Worm (Caenorhabditis elegans) whole organism, mixed stage, embryonic: ENCODE results near the gene rpl-22.
A peak's percentile ranks its signal among the peaks of the same experiment; 100 is the strongest.

Source experiments
- M03D4.4 ChIP-seq: sonication (generic microtip); optimal IDR thresholded peaks from 2 replicates; lab custom pipeline; 2017; ENCODE audit warnings: mild to moderate bottlenecking, missing genetic modification characterization, missing compliant biosample characterization
- bed-3 ChIP-seq: fragments of 200-800 bp; sonication (Bioruptor generic); optimal IDR thresholded peaks from 3 replicates; lab custom pipeline; 2018; ENCODE audit warnings: mild to moderate bottlenecking, missing genetic modification characterization, moderate library complexity, missing compliant biosample characterization
- blmp-1 ChIP-seq: fragments of 150-350 bp; optimal IDR thresholded peaks from 2 replicates; lab custom pipeline; 2014; ENCODE audit warnings: missing biosample characterization, missing genetic modification characterization
- ceh-39 ChIP-seq: fragments of 150-350 bp; optimal IDR thresholded peaks from 2 replicates; lab custom pipeline; 2014; ENCODE audit warnings: missing biosample characterization, missing genetic modification characterization
- ceh-43 ChIP-seq: fragments of 200-800 bp; sonication (Bioruptor generic); optimal IDR thresholded peaks from 2 replicates; lab custom pipeline; 2018; ENCODE audit warnings: mild to moderate bottlenecking, missing genetic modification characterization, moderate library complexity, missing compliant biosample characterization
- ceh-83 ChIP-seq: fragments of 200-800 bp; sonication (Bioruptor generic); optimal IDR thresholded peaks from 2 replicates; lab custom pipeline; 2018; ENCODE audit warnings: mild to moderate bottlenecking, missing genetic modification characterization, missing compliant biosample characterization
- ces-1 ChIP-seq: fragments of 150-350 bp; optimal IDR thresholded peaks from 2 replicates; lab custom pipeline; 2014; ENCODE audit warnings: missing biosample characterization, missing genetic modification reagents, missing genetic modification characterization
- cnd-1 ChIP-seq: fragments of 200-800 bp; sonication (Bioruptor generic); optimal IDR thresholded peaks from 2 replicates; lab custom pipeline; 2018; ENCODE audit warnings: mild to moderate bottlenecking, missing genetic modification characterization, missing compliant biosample characterization
- drap-1 ChIP-seq: fragments of 200-800 bp; sonication (Bioruptor generic); optimal IDR thresholded peaks from 3 replicates; lab custom pipeline; 2018; ENCODE audit warnings: mild to moderate bottlenecking, missing genetic modification characterization, missing compliant biosample characterization
- elt-1 ChIP-seq: sonication (generic microtip); optimal IDR thresholded peaks from 2 replicates; lab custom pipeline; 2017; ENCODE audit warnings: missing genetic modification characterization, mild to moderate bottlenecking, missing compliant biosample characterization, antibody characterized with exemption, moderate library complexity, borderline replicate concordance; ENCODE audit not compliant: insufficient read depth
- elt-3 ChIP-seq: fragments of 150-350 bp; optimal IDR thresholded peaks from 2 replicates; lab custom pipeline; 2014; ENCODE audit warnings: missing biosample characterization, missing genetic modification characterization
- flh-1 ChIP-seq: fragments of 200-800 bp; sonication (Bioruptor generic); optimal IDR thresholded peaks from 2 replicates; lab custom pipeline; 2018; ENCODE audit warnings: mild to moderate bottlenecking, missing genetic modification characterization, moderate library complexity, missing compliant biosample characterization
- ham-2 ChIP-seq: fragments of 200-800 bp; sonication (Bioruptor generic); optimal IDR thresholded peaks from 2 replicates; lab custom pipeline; 2018; ENCODE audit warnings: mild to moderate bottlenecking, missing genetic modification characterization, missing compliant biosample characterization
- hlh-1 ChIP-seq: fragments of 150-350 bp; optimal IDR thresholded peaks from 2 replicates; lab custom pipeline; 2014; ENCODE audit warnings: missing biosample characterization, missing genetic modification reagents, missing genetic modification characterization
- lin-13 ChIP-seq: fragments of 150-350 bp; optimal IDR thresholded peaks from 2 replicates; lab custom pipeline; 2014; ENCODE audit warnings: missing biosample characterization, missing genetic modification characterization
- lin-32 ChIP-seq: fragments of 200-800 bp; sonication (Bioruptor generic); optimal IDR thresholded peaks from 2 replicates; lab custom pipeline; 2018; ENCODE audit warnings: mild to moderate bottlenecking, missing genetic modification characterization, missing compliant biosample characterization
- lsy-2 ChIP-seq: fragments of 150-350 bp; optimal IDR thresholded peaks from 2 replicates; lab custom pipeline; 2014; ENCODE audit warnings: missing biosample characterization, missing genetic modification characterization
- mab-5 ChIP-seq: fragments of 150-350 bp; optimal IDR thresholded peaks from 2 replicates; lab custom pipeline; 2014; ENCODE audit warnings: missing biosample characterization, missing genetic modification characterization
- mep-1 ChIP-seq: fragments of 150-350 bp; optimal IDR thresholded peaks from 2 replicates; lab custom pipeline; 2017; ENCODE audit warnings: missing biosample characterization, missing genetic modification reagents, missing genetic modification characterization, inconsistent platforms
- mls-2 ChIP-seq: sonication (generic microtip); optimal IDR thresholded peaks from 2 replicates; lab custom pipeline; 2016; ENCODE audit warnings: mild to moderate bottlenecking, missing genetic modification characterization, moderate library complexity, missing compliant biosample characterization
- nhr-12 ChIP-seq: fragments of 150-350 bp; optimal IDR thresholded peaks from 2 replicates; lab custom pipeline; 2014; ENCODE audit warnings: missing biosample characterization, missing genetic modification characterization
- nhr-2 ChIP-seq: fragments of 150-350 bp; optimal IDR thresholded peaks from 2 replicates; lab custom pipeline; 2014; ENCODE audit warnings: missing biosample characterization, missing genetic modification characterization
- nhr-237 ChIP-seq: fragments of 150-350 bp; optimal IDR thresholded peaks from 2 replicates; lab custom pipeline; 2014; ENCODE audit warnings: missing biosample characterization, missing genetic modification characterization
- nhr-28 ChIP-seq: fragments of 150-350 bp; optimal IDR thresholded peaks from 2 replicates; lab custom pipeline; 2014; ENCODE audit warnings: missing biosample characterization, missing genetic modification characterization
- nhr-76 ChIP-seq: sonication (generic microtip); optimal IDR thresholded peaks from 2 replicates; lab custom pipeline; 2017; ENCODE audit warnings: missing biosample characterization, missing genetic modification characterization
- pha-4 ChIP-seq: fragments of 150-350 bp; optimal IDR thresholded peaks from 2 replicates; lab custom pipeline; 2018; ENCODE audit warnings: missing biosample characterization, missing genetic modification reagents, missing genetic modification characterization
- sem-2 ChIP-seq: fragments of 200-800 bp; sonication (Bioruptor generic); optimal IDR thresholded peaks from 2 replicates; lab custom pipeline; 2018; ENCODE audit warnings: mild to moderate bottlenecking, missing genetic modification characterization, missing compliant biosample characterization
- snpc-4 ChIP-seq: fragments of 150-350 bp; optimal IDR thresholded peaks from 2 replicates; lab custom pipeline; 2014; ENCODE audit warnings: missing biosample characterization, missing genetic modification characterization
- sptf-1 ChIP-seq: sonication (generic microtip); optimal IDR thresholded peaks from 2 replicates; lab custom pipeline; 2017; ENCODE audit warnings: mild to moderate bottlenecking, missing genetic modification characterization, moderate library complexity, missing compliant biosample characterization
- tbx-8 ChIP-seq: fragments of 200-800 bp; sonication (Bioruptor generic); optimal IDR thresholded peaks from 2 replicates; lab custom pipeline; 2018; ENCODE audit warnings: mild to moderate bottlenecking, missing genetic modification characterization, moderate library complexity, missing compliant biosample characterization
- unc-120 ChIP-seq: sonication (generic microtip); optimal IDR thresholded peaks from 2 replicates; lab custom pipeline; 2017; ENCODE audit warnings: missing genetic modification characterization, missing compliant biosample characterization; ENCODE audit not compliant: poor library complexity, severe bottlenecking
- unc-39 ChIP-seq: fragments of 150-350 bp; optimal IDR thresholded peaks from 2 replicates; lab custom pipeline; 2014; ENCODE audit warnings: missing biosample characterization, missing genetic modification characterization
- zip-8 ChIP-seq: fragments of 150-350 bp; optimal IDR thresholded peaks from 2 replicates; lab custom pipeline; 2014; ENCODE audit warnings: missing biosample characterization, missing genetic modification characterization
- ztf-11 ChIP-seq: fragments of 150-350 bp; optimal IDR thresholded peaks from 2 replicates; lab custom pipeline; 2014; ENCODE audit warnings: missing biosample characterization, missing genetic modification characterization

Gene rpl-22

DNA sequence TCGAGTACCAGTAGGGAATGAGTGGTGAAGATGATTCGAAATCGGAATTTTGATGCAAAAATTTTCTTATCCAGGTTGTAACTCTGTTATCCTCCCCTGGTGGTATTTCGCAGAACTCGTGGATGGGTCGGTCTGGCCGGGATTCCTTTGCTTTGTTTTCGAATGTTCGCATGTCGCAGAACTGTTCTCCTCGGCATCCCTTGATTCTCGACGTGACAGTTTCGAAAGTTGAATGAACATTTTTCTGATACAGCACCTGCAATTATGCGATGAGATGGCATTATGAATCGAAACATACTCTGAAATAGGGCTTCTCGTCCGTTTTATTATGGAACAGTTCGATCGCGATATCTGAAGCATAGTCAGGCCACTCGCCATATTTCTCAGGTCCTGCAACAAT, 838 bp downstream of the rpl-22 start:
- TF ChIP-seq snpc-4 (tag; lab: Kevin White, UChicago) (no peak), flh-1 (GFP tag; lab: Kevin White, UChicago) (no peak), elt-3 (tag; lab: Kevin White, UChicago) (no peak), mls-2 (tag; lab: Kevin White, UChicago) (no peak), drap-1 (GFP tag; lab: Kevin White, UChicago) (no peak), nhr-76 (tag; lab: Kevin White, UChicago) (no peak), ceh-43 (GFP tag; lab: Kevin White, UChicago) (no peak), nhr-28 (tag; lab: Kevin White, UChicago) (no peak), nhr-2 (tag; lab: Kevin White, UChicago) (no peak), unc-120 (tag; lab: Kevin White, UChicago) (no peak), pha-4 (tag; lab: Kevin White, UChicago) (no peak), hlh-1 (tag; lab: Kevin White, UChicago) (no peak), cnd-1 (no peak)

DNA sequence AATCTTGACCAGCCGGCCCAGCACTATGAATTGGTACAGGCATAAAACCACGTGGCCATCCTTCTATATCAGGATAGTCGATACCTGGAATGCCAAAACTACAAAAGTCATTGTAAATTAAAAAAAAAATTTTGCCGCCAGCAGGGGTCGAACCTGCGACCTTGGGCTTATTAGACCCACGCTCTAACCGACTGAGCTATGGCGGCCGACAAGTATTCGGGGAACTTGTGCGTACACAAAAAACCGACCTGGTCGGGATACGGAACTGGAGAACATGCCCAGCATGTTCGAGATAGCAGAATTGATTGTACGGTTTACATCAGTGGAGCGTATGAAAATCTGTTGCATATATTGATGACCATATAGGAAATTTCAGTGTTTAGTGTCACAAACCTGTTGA, 1.9 kb downstream of the rpl-22 start:
- TF ChIP-seq lin-32 (GFP tag; lab: Kevin White, UChicago) (no peak), tbx-8 (GFP tag; lab: Kevin White, UChicago) (peak; percentile 35), ceh-83 (GFP tag; lab: Kevin White, UChicago) (peak; percentile 73), sptf-1 (peak; percentile 60), hlh-1 (tag; lab: Kevin White, UChicago) (no peak), snpc-4 (tag; lab: Kevin White, UChicago) (no peak), lin-13 (tag; lab: Kevin White, UChicago) (no peak), M03D4.4 (peak; percentile 55), drap-1 (GFP tag; lab: Kevin White, UChicago) (peak; percentile 44), elt-3 (tag; lab: Kevin White, UChicago) (no peak), ztf-11 (tag; lab: Kevin White, UChicago) (no peak), nhr-76 (tag; lab: Kevin White, UChicago) (no peak), mls-2 (tag; lab: Kevin White, UChicago) (peak; percentile 47), nhr-12 (tag; lab: Kevin White, UChicago) (no peak), ham-2 (GFP tag; lab: Kevin White, UChicago) (peak; percentile 17), ces-1 (no peak), nhr-237 (tag; lab: Kevin White, UChicago) (no peak), sem-2 (peak; percentile 41), mab-5 (tag; lab: Kevin White, UChicago) (no peak), bed-3 (peak; percentile 1)

DNA sequence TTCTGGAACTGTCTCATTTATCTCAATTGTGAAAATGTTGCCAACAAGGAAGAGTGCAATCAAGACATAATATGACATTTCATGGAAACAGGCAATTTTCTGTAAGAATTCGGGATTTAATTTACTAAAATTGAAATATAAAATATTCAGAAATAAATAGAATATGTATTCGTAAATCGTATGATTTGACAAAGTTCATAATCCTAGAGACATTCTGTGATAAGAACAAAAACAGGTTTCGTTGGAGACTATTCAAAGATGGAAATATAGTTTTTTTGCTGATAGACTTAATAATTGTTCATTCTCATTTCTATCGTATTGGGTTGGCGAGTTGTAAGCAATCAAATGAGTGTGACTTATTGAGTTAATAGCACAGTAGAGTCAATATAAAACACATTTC, 2.6 kb downstream of the rpl-22 start, which contains the start of gene C27A2.12:
TSS of gene C27A2.12 (minus strand) at position 101 of the 400 bp plus-strand sequence.
- no peak for TF ChIP-seq tbx-8 (GFP tag; lab: Kevin White, UChicago)
- TF ChIP-seq pha-4 (tag; lab: Kevin White, UChicago) = no peak
- no peak for TF ChIP-seq ces-1
- TF ChIP-seq cnd-1 = no peak
- no peak for TF ChIP-seq bed-3
- no peak for TF ChIP-seq zip-8 (tag; lab: Kevin White, UChicago)
- no peak for TF ChIP-seq flh-1 (GFP tag; lab: Kevin White, UChicago)
- no peak for TF ChIP-seq ceh-83 (GFP tag; lab: Kevin White, UChicago)
- no peak for TF ChIP-seq unc-39 (tag; lab: Kevin White, UChicago)

DNA sequence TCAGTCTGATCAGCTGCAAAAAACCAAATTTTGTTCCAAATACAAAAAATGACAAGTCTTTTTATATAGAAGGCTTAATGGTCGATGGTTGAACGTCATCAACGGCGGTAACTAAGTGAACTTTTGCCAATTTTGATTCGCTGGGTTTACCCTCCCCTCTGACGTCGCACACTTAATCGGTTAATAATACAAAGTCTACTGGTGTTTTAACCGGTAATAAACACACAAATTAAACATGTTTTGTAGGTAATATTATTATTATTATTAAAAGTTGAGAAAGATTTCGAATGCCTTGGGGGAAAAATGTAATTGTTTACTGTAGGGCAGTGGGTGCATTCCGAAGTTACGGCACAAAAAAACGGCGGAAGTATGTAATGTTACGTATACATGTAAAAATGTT, 5.3 kb downstream of the rpl-22 start, which contains the start of gene pho-12:
TSS of gene pho-12 (minus strand) at position 101 of the 400 bp plus-strand sequence.
- TF ChIP-seq bed-3 (no peak), ceh-43 (GFP tag; lab: Kevin White, UChicago) (no peak), zip-8 (tag; lab: Kevin White, UChicago) (no peak)

DNA sequence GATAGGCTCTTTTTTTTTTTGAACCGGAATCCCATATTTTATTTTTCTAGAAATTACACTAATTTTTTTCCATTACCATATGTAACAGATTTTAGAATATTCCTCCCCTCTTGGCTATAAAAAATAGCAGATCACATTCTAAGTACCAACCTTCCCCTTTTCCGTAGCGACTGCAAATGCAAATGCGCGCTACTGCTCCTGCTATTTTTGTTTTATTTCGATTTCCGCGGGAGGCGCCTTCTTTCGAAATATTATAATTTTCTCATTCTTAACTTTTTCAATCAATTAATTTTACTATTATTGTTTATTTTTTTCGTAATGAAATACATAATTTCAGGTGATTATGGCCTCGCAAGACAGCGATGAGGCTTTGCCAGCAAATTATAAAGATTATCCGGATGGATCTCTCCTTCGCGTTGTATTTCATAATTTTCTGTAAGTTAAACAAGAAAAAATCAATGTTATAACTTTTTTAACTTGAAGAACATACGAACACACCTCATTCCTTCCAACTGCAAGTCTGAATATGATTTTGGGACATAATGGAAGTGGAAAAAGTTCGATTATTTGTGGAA, 6.5 kb downstream of the rpl-22 start, which contains the start of gene smc-5:
TSS of gene smc-5 (plus strand) at position 332 of the 575 bp plus-strand sequence.
- peak; percentile 85 for TF ChIP-seq lsy-2 (tag; lab: Kevin White, UChicago)
- TF ChIP-seq pha-4 (tag; lab: Kevin White, UChicago) = peak; percentile 8
- no peak for TF ChIP-seq lin-32 (GFP tag; lab: Kevin White, UChicago)
- no peak for TF ChIP-seq ztf-11 (tag; lab: Kevin White, UChicago)
- TF ChIP-seq lin-13 (tag; lab: Kevin White, UChicago) = no peak
- no peak for TF ChIP-seq elt-1 (tag; lab: Kevin White, UChicago)
- TF ChIP-seq ceh-43 (GFP tag; lab: Kevin White, UChicago) = no peak
- TF ChIP-seq ces-1 = peak; percentile 56
- no peak for TF ChIP-seq unc-39 (tag; lab: Kevin White, UChicago)
- TF ChIP-seq hlh-1 (tag; lab: Kevin White, UChicago) = peak; percentile 57
- no peak for TF ChIP-seq zip-8 (tag; lab: Kevin White, UChicago)
- TF ChIP-seq flh-1 (GFP tag; lab: Kevin White, UChicago) = no peak
- TF ChIP-seq ceh-39 (tag; lab: Kevin White, UChicago) = peak; percentile 42
- TF ChIP-seq unc-120 (tag; lab: Kevin White, UChicago) = peak; percentile 26
- TF ChIP-seq ceh-83 (GFP tag; lab: Kevin White, UChicago) = no peak
- peak; percentile 86 for TF ChIP-seq mep-1 (tag; lab: Kevin White, UChicago)
- no peak for TF ChIP-seq mab-5 (tag; lab: Kevin White, UChicago)
- TF ChIP-seq elt-3 (tag; lab: Kevin White, UChicago) = no peak
- TF ChIP-seq sptf-1 = no peak
- peak; percentile 56 for TF ChIP-seq nhr-237 (tag; lab: Kevin White, UChicago)
- TF ChIP-seq blmp-1 (tag; lab: Kevin White, UChicago) = no peak
- TF ChIP-seq, all 35 proteins: peak for 8
